Worm (Caenorhabditis elegans) whole organism, late embryonic: ENCODE data around the gene his-62.
A peak's percentile ranks its signal among the peaks of the same experiment; 100 is the strongest.

Experiments
- F13H6.1 ChIP-seq: sonication (generic microtip); optimal IDR thresholded peaks from 2 replicates; lab custom pipeline; 2016; ENCODE audit warnings: missing genetic modification characterization, missing compliant biosample characterization
- K09A11.1 ChIP-seq: sonication (generic microtip); optimal IDR thresholded peaks from 2 replicates; lab custom pipeline; 2017; ENCODE audit warnings: antibody characterized with exemption, mild to moderate bottlenecking, missing genetic modification characterization, missing compliant biosample characterization; ENCODE audit not compliant: insufficient read depth
- Y22D7AL.16 ChIP-seq: sonication (generic microtip); optimal IDR thresholded peaks from 2 replicates; lab custom pipeline; 2016; ENCODE audit warnings: missing genetic modification characterization, missing compliant biosample characterization
- ahr-1 ChIP-seq: sonication (generic microtip); optimal IDR thresholded peaks from 2 replicates; lab custom pipeline; 2016; ENCODE audit warnings: missing genetic modification characterization, missing compliant biosample characterization
- ama-1 ChIP-seq: fragments of 150-350 bp; optimal IDR thresholded peaks from 2 replicates; lab custom pipeline; 2014
- ceh-2 ChIP-seq: sonication (generic microtip); optimal IDR thresholded peaks from 2 replicates; lab custom pipeline; 2016; ENCODE audit warnings: missing genotype, missing genetic modification characterization, missing compliant biosample characterization
- ceh-22 ChIP-seq: sonication (generic microtip); optimal IDR thresholded peaks from 2 replicates; lab custom pipeline; 2017; ENCODE audit warnings: missing biosample characterization, missing genetic modification characterization
- ceh-24 ChIP-seq: sonication (generic microtip); optimal IDR thresholded peaks from 2 replicates; lab custom pipeline; 2016; ENCODE audit warnings: mild to moderate bottlenecking, missing genetic modification characterization, missing compliant biosample characterization
- ceh-31 ChIP-seq: sonication (generic microtip); optimal IDR thresholded peaks from 2 replicates; lab custom pipeline; 2016; ENCODE audit warnings: missing genetic modification characterization, missing compliant biosample characterization
- ceh-34 ChIP-seq: sonication (generic microtip); optimal IDR thresholded peaks from 2 replicates; lab custom pipeline; 2016; ENCODE audit warnings: mild to moderate bottlenecking, missing genetic modification characterization, missing compliant biosample characterization
- ceh-45 ChIP-seq: fragments of 200-800 bp; sonication (Bioruptor generic); IDR thresholded peaks from 2 replicates; pipeline ENCODE4 v1.3.6; 2022; ENCODE audit warnings: missing genetic modification reagents, missing genetic modification characterization, missing compliant biosample characterization
- ceh-48 ChIP-seq: sonication (generic microtip); optimal IDR thresholded peaks from 2 replicates; lab custom pipeline; 2016; ENCODE audit warnings: missing genetic modification characterization, inconsistent platforms, missing compliant biosample characterization
- ceh-6 ChIP-seq: fragments of 200-800 bp; sonication (Bioruptor generic); optimal IDR thresholded peaks from 2 replicates; lab custom pipeline; 2018; ENCODE audit warnings: mild to moderate bottlenecking, missing genetic modification characterization, missing compliant biosample characterization
- ceh-9 ChIP-seq: sonication (generic microtip); optimal IDR thresholded peaks from 2 replicates; lab custom pipeline; 2016; ENCODE audit warnings: mild to moderate bottlenecking, missing genetic modification characterization, inconsistent platforms, missing compliant biosample characterization
- che-1 ChIP-seq: sonication (generic microtip); optimal IDR thresholded peaks from 2 replicates; lab custom pipeline; 2016; ENCODE audit warnings: mild to moderate bottlenecking, missing genetic modification characterization, missing compliant biosample characterization
- dmd-4 ChIP-seq: sonication (generic microtip); optimal IDR thresholded peaks from 2 replicates; lab custom pipeline; 2016; ENCODE audit warnings: borderline replicate concordance, missing genetic modification characterization, missing compliant biosample characterization
- dve-1 ChIP-seq: sonication (generic microtip); optimal IDR thresholded peaks from 2 replicates; lab custom pipeline; 2017; ENCODE audit warnings: antibody characterized with exemption, mild to moderate bottlenecking, missing genetic modification characterization, missing compliant biosample characterization
- elt-2 ChIP-seq: sonication (generic microtip); optimal IDR thresholded peaks from 2 replicates; lab custom pipeline; 2016; ENCODE audit warnings: missing genetic modification reagents, missing genetic modification characterization, missing compliant biosample characterization
- ets-4 ChIP-seq: sonication (generic microtip); optimal IDR thresholded peaks from 2 replicates; lab custom pipeline; 2016; ENCODE audit warnings: missing genetic modification characterization, missing compliant biosample characterization
- fkh-10 ChIP-seq: fragments of 150-350 bp; optimal IDR thresholded peaks from 2 replicates; lab custom pipeline; 2014; ENCODE audit warnings: missing biosample characterization, missing genetic modification reagents, missing genetic modification characterization
- gmeb-2 ChIP-seq: sonication (generic microtip); optimal IDR thresholded peaks from 2 replicates; lab custom pipeline; 2016; ENCODE audit warnings: missing genetic modification characterization, inconsistent platforms, missing compliant biosample characterization
- hlh-15 ChIP-seq: sonication (generic microtip); optimal IDR thresholded peaks from 2 replicates; lab custom pipeline; 2016; ENCODE audit warnings: missing genetic modification characterization, missing compliant biosample characterization
- hlh-8 ChIP-seq: sonication (generic microtip); optimal IDR thresholded peaks from 2 replicates; lab custom pipeline; 2016; ENCODE audit warnings: missing genotype, missing genetic modification characterization, missing compliant biosample characterization
- lim-6 ChIP-seq: sonication (generic microtip); optimal IDR thresholded peaks from 2 replicates; lab custom pipeline; 2016; ENCODE audit warnings: missing genetic modification characterization, missing compliant biosample characterization
- mec-3 ChIP-seq: sonication (generic microtip); optimal IDR thresholded peaks from 2 replicates; lab custom pipeline; 2016; ENCODE audit warnings: borderline replicate concordance, missing genetic modification characterization, missing compliant biosample characterization
- nfya-1 ChIP-seq: sonication (generic microtip); optimal IDR thresholded peaks from 2 replicates; lab custom pipeline; 2017; ENCODE audit warnings: missing genetic modification characterization, mild to moderate bottlenecking, missing compliant biosample characterization, antibody characterized with exemption, moderate library complexity
- npax-4 ChIP-seq: sonication (generic microtip); optimal IDR thresholded peaks from 2 replicates; lab custom pipeline; 2016; ENCODE audit warnings: missing genetic modification characterization, missing compliant biosample characterization
- odd-2 ChIP-seq: sonication (generic microtip); optimal IDR thresholded peaks from 2 replicates; lab custom pipeline; 2017; ENCODE audit warnings: antibody characterized with exemption, mild to moderate bottlenecking, missing genetic modification characterization, missing compliant biosample characterization
- pag-3 ChIP-seq: sonication (generic microtip); optimal IDR thresholded peaks from 2 replicates; lab custom pipeline; 2016; ENCODE audit warnings: missing compliant biosample characterization, missing genetic modification characterization, borderline replicate concordance
- pat-9 ChIP-seq: fragments of 200-800 bp; sonication (Bioruptor generic); optimal IDR thresholded peaks from 2 replicates; lab custom pipeline; 2018; ENCODE audit warnings: mild to moderate bottlenecking, missing genetic modification characterization, moderate library complexity, missing compliant biosample characterization
- pax-1 ChIP-seq: fragments of 150-350 bp; optimal IDR thresholded peaks from 2 replicates; lab custom pipeline; 2014; ENCODE audit warnings: missing biosample characterization, missing genetic modification characterization
- pha-2 ChIP-seq: sonication (generic microtip); optimal IDR thresholded peaks from 2 replicates; lab custom pipeline; 2017; ENCODE audit warnings: mild to moderate bottlenecking, missing genetic modification characterization, missing compliant biosample characterization
- pha-4 ChIP-seq: fragments of 150-350 bp; optimal IDR thresholded peaks from 2 replicates; lab custom pipeline; 2018; ENCODE audit warnings: missing biosample characterization, missing genetic modification reagents, missing genetic modification characterization
- pqm-1 ChIP-seq: sonication (generic microtip); optimal IDR thresholded peaks from 2 replicates; lab custom pipeline; 2016; ENCODE audit warnings: missing genetic modification characterization, missing compliant biosample characterization
- ref-2 ChIP-seq: sonication (generic microtip); optimal IDR thresholded peaks from 2 replicates; lab custom pipeline; 2016; ENCODE audit warnings: missing genetic modification characterization, missing compliant biosample characterization
- sox-2 ChIP-seq: fragments of 200-800 bp; sonication (Bioruptor generic); IDR thresholded peaks from 2 replicates; pipeline ENCODE4 v1.3.6; 2022; ENCODE audit warnings: missing genetic modification reagents, missing genetic modification characterization, missing compliant biosample characterization
- sox-4 ChIP-seq: sonication (generic microtip); optimal IDR thresholded peaks from 2 replicates; lab custom pipeline; 2017; ENCODE audit warnings: mild to moderate bottlenecking, missing genetic modification characterization, inconsistent platforms, missing compliant biosample characterization
- tbx-2 ChIP-seq: sonication (generic microtip); optimal IDR thresholded peaks from 2 replicates; lab custom pipeline; 2016; ENCODE audit warnings: missing genetic modification characterization, missing compliant biosample characterization
- ttx-3 ChIP-seq: sonication (generic microtip); optimal IDR thresholded peaks from 2 replicates; lab custom pipeline; 2016; ENCODE audit warnings: missing genetic modification reagents, missing genetic modification characterization, missing compliant biosample characterization
- unc-3 ChIP-seq, 2 experiments: fragments of 200-800 bp in 1 of 2; sonication (Bioruptor generic) in 1 of 2; sonication (generic microtip) in 1 of 2; conservative IDR thresholded peaks in 1 of 2; optimal IDR thresholded peaks in 1 of 2; 2 replicates each; pipeline versions ENCODE4 v1.3.6 to Lab custom; 2016 to 2022; ENCODE audit warnings: missing compliant biosample characterization in 2 of 2, missing genetic modification characterization in 2 of 2, missing genetic modification reagents in 1 of 2
- unc-42 ChIP-seq: sonication (generic microtip); optimal IDR thresholded peaks from 2 replicates; lab custom pipeline; 2016; ENCODE audit warnings: missing genotype, missing genetic modification characterization, missing compliant biosample characterization
- unc-86 ChIP-seq: sonication (generic microtip); optimal IDR thresholded peaks from 2 replicates; lab custom pipeline; 2016; ENCODE audit warnings: missing genetic modification characterization, missing compliant biosample characterization

Gene his-62

DNA sequence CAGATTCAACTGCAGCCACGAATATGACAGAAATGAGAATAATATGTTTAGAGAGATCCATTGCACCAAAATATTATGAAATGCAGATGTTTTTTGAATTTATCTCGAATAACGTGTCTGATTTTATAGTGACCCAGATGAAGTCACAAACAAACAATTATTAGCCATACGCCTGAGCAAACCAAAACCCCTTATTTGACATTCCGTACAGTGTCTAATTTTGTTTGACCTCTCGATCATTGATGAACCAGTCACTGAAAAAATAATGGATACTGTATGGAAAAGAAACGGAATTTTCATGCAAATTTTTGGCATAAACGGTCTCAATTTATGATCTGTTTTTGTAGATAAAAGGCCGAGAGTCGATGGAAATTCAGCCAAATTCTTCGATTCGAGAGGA is 29.8 kb downstream of the his-62 start, which contains the start of the genes R05G6.9 and R05G6.3:
Gene R05G6.9 (minus strand): TSS at position 101 of the 400 bp plus-strand sequence.
Gene R05G6.3 (plus strand): TSS at position 386 of the 400 bp plus-strand sequence.
- no peak for TF ChIP-seq pha-4 (tag; lab: Kevin White, UChicago)
- no peak for TF ChIP-seq ceh-31
- TF ChIP-seq ahr-1 (tag; lab: Kevin White, UChicago) = no peak
- TF ChIP-seq ceh-34 = no peak
- no peak for TF ChIP-seq pqm-1 (tag; lab: Kevin White, UChicago)
- no peak for TF ChIP-seq ceh-48 (tag; lab: Kevin White, UChicago)
- TF ChIP-seq fkh-10 = no peak
- TF ChIP-seq pax-1 (tag; lab: Kevin White, UChicago) = no peak

DNA sequence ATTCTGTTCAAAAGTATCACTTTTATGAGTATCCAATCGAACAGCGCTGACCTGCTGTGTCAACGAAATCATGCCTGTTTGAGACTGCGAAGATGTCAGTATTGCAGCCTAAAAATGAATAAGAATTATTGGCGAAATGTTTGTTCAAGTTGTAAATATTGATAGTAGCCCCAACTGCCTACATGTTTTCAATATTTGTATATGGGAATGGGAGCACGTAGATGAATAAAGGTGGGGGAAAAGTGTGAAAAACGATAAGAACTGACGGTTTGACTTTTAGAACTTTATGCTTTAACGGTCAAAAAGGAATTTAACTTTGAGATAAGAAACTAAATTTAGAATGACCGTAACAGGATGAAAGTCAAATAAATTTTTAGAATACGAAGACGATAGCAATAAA is 33.9 kb downstream of the his-62 start:
- TF ChIP-seq ceh-48 (tag; lab: Kevin White, UChicago) = no peak
- no peak for TF ChIP-seq ceh-45 (GFP tag; lab: Robert Waterston, UW)
- no peak for TF ChIP-seq ceh-9 (tag; lab: Kevin White, UChicago)
- no peak for TF ChIP-seq mec-3 (tag; lab: Kevin White, UChicago)
- TF ChIP-seq pag-3 = no peak
- TF ChIP-seq ceh-6 (GFP tag; lab: Kevin White, UChicago) = no peak
- TF ChIP-seq ref-2 (tag; lab: Kevin White, UChicago) = no peak
- TF ChIP-seq gmeb-2 (tag; lab: Kevin White, UChicago) = no peak
- TF ChIP-seq sox-4 (tag; lab: Kevin White, UChicago) = no peak
- no peak for TF ChIP-seq unc-86 (tag; lab: Kevin White, UChicago)
- no peak for TF ChIP-seq fkh-10
- no peak for TF ChIP-seq hlh-8 (tag; lab: Kevin White, UChicago)
- no peak for TF ChIP-seq F13H6.1
- TF ChIP-seq dmd-4 (tag; lab: Kevin White, UChicago) = no peak
- TF ChIP-seq ceh-24 = no peak
- TF ChIP-seq pat-9 (tag; lab: Kevin White, UChicago) = no peak
- no peak for TF ChIP-seq tbx-2 (tag; lab: Kevin White, UChicago)
- no peak for TF ChIP-seq unc-3 (GFP tag; conservative IDR thresholded peaks at IDR 0.05; lab: Robert Waterston, UW)
- TF ChIP-seq unc-3 (tag; optimal IDR thresholded peaks at IDR 0.05; lab: Kevin White, UChicago) = no peak
- no peak for TF ChIP-seq elt-2 (tag; lab: Kevin White, UChicago)
- TF ChIP-seq ceh-22 (tag; lab: Kevin White, UChicago) = no peak

DNA sequence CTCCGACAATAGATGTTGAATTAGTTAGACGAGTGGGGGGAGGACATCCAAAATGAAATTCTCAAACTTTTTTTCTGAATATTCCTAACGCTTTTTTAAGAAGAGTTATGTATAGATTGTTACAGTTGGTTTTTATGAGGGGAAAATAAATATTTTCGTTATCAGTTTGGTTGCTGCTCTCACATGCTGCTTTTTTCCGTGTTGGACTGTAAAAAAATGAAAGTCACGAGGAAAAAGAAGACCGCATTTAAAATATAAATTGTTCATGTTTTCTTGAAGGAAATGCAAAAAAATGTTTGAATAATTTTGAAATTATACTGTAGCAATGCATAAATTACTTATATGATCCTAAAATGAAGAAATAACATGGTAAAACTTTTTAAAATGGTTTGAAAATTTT is 34.5 kb downstream of the his-62 start:
- TF ChIP-seq hlh-8 (tag; lab: Kevin White, UChicago) = no peak
- TF ChIP-seq dve-1 (tag; lab: Kevin White, UChicago) = no peak

DNA sequence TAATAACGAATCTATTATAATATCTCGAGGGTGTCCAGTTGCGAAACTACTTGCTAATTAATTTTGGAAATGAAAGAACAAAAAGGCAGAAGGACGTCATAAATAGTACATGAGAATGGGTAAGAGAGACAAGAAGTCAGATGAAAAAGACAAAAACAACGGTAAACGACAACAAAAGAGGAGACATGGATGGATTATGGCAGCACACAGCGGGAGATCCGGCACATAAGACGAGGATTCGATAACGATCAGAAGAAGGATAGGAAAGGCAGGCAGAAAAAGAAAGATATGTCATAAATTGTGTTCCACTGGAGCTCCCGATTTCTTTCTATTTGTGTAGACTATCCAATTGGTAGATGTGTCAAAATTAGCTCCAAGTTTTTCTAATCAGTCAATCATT is 35.2 kb downstream of the his-62 start:
- TF ChIP-seq ref-2 (tag; lab: Kevin White, UChicago) = peak; percentile 58
- TF ChIP-seq Y22D7AL.16 = no peak

DNA sequence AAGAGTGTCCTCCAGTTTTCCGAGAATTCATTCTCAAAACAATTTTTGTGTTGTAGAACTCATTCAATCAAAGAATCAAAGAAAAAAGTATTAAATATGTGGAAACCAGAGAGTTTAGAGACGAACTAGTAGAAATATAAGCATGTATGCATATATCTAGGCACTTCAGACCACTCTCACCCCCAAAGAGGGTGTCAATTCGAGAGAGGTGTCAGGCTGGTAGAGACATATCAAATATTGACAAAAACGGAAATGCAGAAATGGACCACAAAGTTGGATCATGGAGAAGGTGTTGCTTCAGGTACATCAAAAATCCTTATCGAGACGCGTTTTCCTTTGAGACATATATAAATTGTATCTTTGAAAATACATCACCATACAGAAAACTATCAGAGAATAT is 37.4 kb downstream of the his-62 start:
- no peak for TF ChIP-seq ets-4 (tag; lab: Kevin White, UChicago)
- no peak for TF ChIP-seq pha-2 (tag; lab: Kevin White, UChicago)
- no peak for TF ChIP-seq ama-1 (lab: Kevin White, UChicago)
- TF ChIP-seq hlh-15 (tag; lab: Kevin White, UChicago) = no peak
- TF ChIP-seq dve-1 (tag; lab: Kevin White, UChicago) = no peak
- TF ChIP-seq ceh-2 (tag; lab: Kevin White, UChicago) = no peak
- no peak for TF ChIP-seq che-1 (tag; lab: Kevin White, UChicago)
- TF ChIP-seq npax-4 (tag; lab: Kevin White, UChicago) = no peak
- no peak for TF ChIP-seq nfya-1 (tag; lab: Kevin White, UChicago)
- TF ChIP-seq odd-2 (tag; lab: Kevin White, UChicago) = no peak
- TF ChIP-seq sox-2 (GFP tag; lab: Robert Waterston, UW) = no peak
- no peak for TF ChIP-seq hlh-8 (tag; lab: Kevin White, UChicago)
- no peak for TF ChIP-seq unc-42 (tag; lab: Kevin White, UChicago)
- TF ChIP-seq ceh-34 = no peak
- no peak for TF ChIP-seq pax-1 (tag; lab: Kevin White, UChicago)
- no peak for TF ChIP-seq ttx-3 (tag; lab: Kevin White, UChicago)
- TF ChIP-seq ceh-45 (GFP tag; lab: Robert Waterston, UW) = no peak
- TF ChIP-seq K09A11.1 (tag; lab: Kevin White, UChicago) = no peak
- no peak for TF ChIP-seq unc-86 (tag; lab: Kevin White, UChicago)
- TF ChIP-seq lim-6 = no peak
